Fruit fly (Drosophila melanogaster): ENCODE measurements around the gene CSN1b.

Gene CSN1b

dm6 chr3L:18904772-18905601 is at the start of gene CSN1b, which contains the start of gene Prp6:
Gene CSN1b, minus strand, starts transcription at chr3L:18904930.
Gene Prp6, plus strand, starts transcription at chr3L:18905372.
- TF ChIP-seq Dll (optimal IDR thresholded peaks at IDR 0.05) = no peak
- TF ChIP-seq EcR (GFP tag; optimal IDR thresholded peaks at IDR 0.05) = no peak
- no peak for TF ChIP-seq usp (GFP tag; optimal IDR thresholded peaks at IDR 0.05)
- no peak for TF ChIP-seq pan (optimal IDR thresholded peaks at IDR 0.05)
- no peak for TF ChIP-seq CG8478 (optimal IDR thresholded peaks at IDR 0.05)
- TF ChIP-seq psq (optimal IDR thresholded peaks at IDR 0.05) = no peak

- no peak for TF ChIP-seq EcR (GFP tag; optimal IDR thresholded peaks at IDR 0.05)
- no peak for TF ChIP-seq pan (optimal IDR thresholded peaks at IDR 0.05)
- TF ChIP-seq psq (optimal IDR thresholded peaks at IDR 0.05) = no peak
- TF ChIP-seq CG8478 (optimal IDR thresholded peaks at IDR 0.05) = no peak
- no peak for TF ChIP-seq Dll (optimal IDR thresholded peaks at IDR 0.05)
- TF ChIP-seq usp (GFP tag; optimal IDR thresholded peaks at IDR 0.05) = no peak
These were observed 47.7 kb upstream of the CSN1b start for dm6 chr3L:18952399-18952798.

- TF ChIP-seq Dll (optimal IDR thresholded peaks at IDR 0.05) (no peak), CG8478 (optimal IDR thresholded peaks at IDR 0.05) (no peak)
These were observed 45.6 kb upstream of the CSN1b start, which contains the start of gene CG6836 for dm6 chr3L:18950359-18950758. Gene CG6836, plus strand, starts transcription at chr3L:18950629.

dm6 chr3L:18949137-18949536 is 44.4 kb upstream of the CSN1b start:
- no peak for TF ChIP-seq CG8478 (optimal IDR thresholded peaks at IDR 0.05)
- no peak for TF ChIP-seq EcR (GFP tag; optimal IDR thresholded peaks at IDR 0.05)
- no peak for TF ChIP-seq pan (optimal IDR thresholded peaks at IDR 0.05)
- no peak for TF ChIP-seq psq (optimal IDR thresholded peaks at IDR 0.05)
- no peak for TF ChIP-seq usp (GFP tag; optimal IDR thresholded peaks at IDR 0.05)
- no peak for TF ChIP-seq Dll (optimal IDR thresholded peaks at IDR 0.05)

- TF ChIP-seq pan (optimal IDR thresholded peaks at IDR 0.05) = no peak
These were observed 42.2 kb upstream of the CSN1b start for dm6 chr3L:18946956-18947355.

- TF ChIP-seq psq (optimal IDR thresholded peaks at IDR 0.05) = no peak
- no peak for TF ChIP-seq pan (optimal IDR thresholded peaks at IDR 0.05)
- no peak for TF ChIP-seq CG8478 (optimal IDR thresholded peaks at IDR 0.05)
- no peak for TF ChIP-seq Dll (optimal IDR thresholded peaks at IDR 0.05)
- no peak for TF ChIP-seq EcR (GFP tag; optimal IDR thresholded peaks at IDR 0.05)
- TF ChIP-seq usp (GFP tag; optimal IDR thresholded peaks at IDR 0.05) = no peak
These were observed 41.2 kb upstream of the CSN1b start, which contains the start of gene CG32204 for dm6 chr3L:18945938-18946337. Gene CG32204, minus strand, starts transcription at chr3L:18946038.

dm6 chr3L:18924790-18925189 is 20.1 kb upstream of the CSN1b start, which contains the start of gene CG43049:
Gene CG43049, plus strand, starts transcription at chr3L:18925090.
- no peak for TF ChIP-seq Dll (optimal IDR thresholded peaks at IDR 0.05)
- TF ChIP-seq psq (optimal IDR thresholded peaks at IDR 0.05) = no peak
- no peak for TF ChIP-seq EcR (GFP tag; optimal IDR thresholded peaks at IDR 0.05)
- TF ChIP-seq pan (optimal IDR thresholded peaks at IDR 0.05) = no peak
- no peak for TF ChIP-seq CG8478 (optimal IDR thresholded peaks at IDR 0.05)
- no peak for TF ChIP-seq usp (GFP tag; optimal IDR thresholded peaks at IDR 0.05)

- TF ChIP-seq usp (GFP tag; optimal IDR thresholded peaks at IDR 0.05) (no peak), Dll (optimal IDR thresholded peaks at IDR 0.05) (no peak), pan (optimal IDR thresholded peaks at IDR 0.05) (no peak), EcR (GFP tag; optimal IDR thresholded peaks at IDR 0.05) (no peak), CG8478 (optimal IDR thresholded peaks at IDR 0.05) (no peak), psq (optimal IDR thresholded peaks at IDR 0.05) (no peak)
These were observed 17.4 kb upstream of the CSN1b start, which contains the start of gene CG3819 for dm6 chr3L:18922086-18922485. Gene CG3819, minus strand, starts transcription at chr3L:18922108.

dm6 chr3L:18920219-18920618 is 15.5 kb upstream of the CSN1b start, which contains the start of gene CG18223:
Gene CG18223, minus strand, starts transcription at chr3L:18920319.
- no peak for TF ChIP-seq pan (optimal IDR thresholded peaks at IDR 0.05)
- TF ChIP-seq usp (GFP tag; optimal IDR thresholded peaks at IDR 0.05) = no peak
- no peak for TF ChIP-seq Dll (optimal IDR thresholded peaks at IDR 0.05)
- no peak for TF ChIP-seq EcR (GFP tag; optimal IDR thresholded peaks at IDR 0.05)
- no peak for TF ChIP-seq psq (optimal IDR thresholded peaks at IDR 0.05)
- TF ChIP-seq CG8478 (optimal IDR thresholded peaks at IDR 0.05) = no peak

dm6 chr3L:18917281-18917680 is 12.6 kb upstream of the CSN1b start, which contains the start of gene CG6839:
Gene CG6839, plus strand, starts transcription at chr3L:18917581.
- TF ChIP-seq pan (optimal IDR thresholded peaks at IDR 0.05) (no peak), usp (GFP tag; optimal IDR thresholded peaks at IDR 0.05) (no peak), psq (optimal IDR thresholded peaks at IDR 0.05) (no peak), Dll (optimal IDR thresholded peaks at IDR 0.05) (no peak), EcR (GFP tag; optimal IDR thresholded peaks at IDR 0.05) (no peak), CG8478 (optimal IDR thresholded peaks at IDR 0.05) (no peak)

- no peak for TF ChIP-seq EcR (GFP tag; optimal IDR thresholded peaks at IDR 0.05)
These were observed 11.7 kb upstream of the CSN1b start for dm6 chr3L:18916466-18916865.

dm6 chr3L:18914100-18914683 is 9.5 kb upstream of the CSN1b start, which contains the start of gene COX6AL2:
Gene COX6AL2, minus strand, starts transcription at chr3L:18914150.
- TF ChIP-seq usp (GFP tag; optimal IDR thresholded peaks at IDR 0.05) = no peak
- TF ChIP-seq psq (optimal IDR thresholded peaks at IDR 0.05) = no peak
- TF ChIP-seq pan (optimal IDR thresholded peaks at IDR 0.05) = no peak
- TF ChIP-seq EcR (GFP tag; optimal IDR thresholded peaks at IDR 0.05) = no peak
- no peak for TF ChIP-seq CG8478 (optimal IDR thresholded peaks at IDR 0.05)
- no peak for TF ChIP-seq Dll (optimal IDR thresholded peaks at IDR 0.05)

Data from whole organism.